Worm (Caenorhabditis elegans) whole organism, dauer: ENCODE data around the gene ZC449.8.

Source experiments
- unc-62 ChIP-seq: sonication (generic microtip); optimal IDR thresholded peaks from 2 replicates; lab custom pipeline; 2017; ENCODE audit warnings: missing biosample characterization, missing genetic modification reagents, missing genetic modification characterization

ZC449.8 gene

DNA sequence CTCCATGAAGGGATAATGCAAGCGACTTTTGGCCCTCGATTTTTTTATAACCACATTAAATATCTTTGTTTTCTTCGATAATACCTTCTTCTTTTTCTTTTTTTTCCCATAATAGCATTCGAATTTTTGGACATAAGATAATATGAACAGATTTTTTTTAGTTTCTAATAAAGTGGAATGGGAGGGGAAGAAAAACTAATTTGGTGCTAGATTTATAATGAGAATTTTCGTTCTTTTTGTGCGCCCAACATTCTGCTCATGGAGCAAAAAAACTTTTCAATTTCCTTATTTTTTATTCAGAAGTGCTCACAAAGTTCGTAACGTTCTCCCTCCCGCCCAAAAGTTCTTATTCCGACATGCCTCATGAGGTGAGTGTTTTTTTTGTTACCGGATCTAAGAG lies at the start of gene ZC449.8:
TSS of gene ZC449.8 (plus strand) at position 301 of the 400 bp plus-strand sequence.
- no peak for TF ChIP-seq unc-62 (GFP tag; lab: Kevin White, UChicago)

DNA sequence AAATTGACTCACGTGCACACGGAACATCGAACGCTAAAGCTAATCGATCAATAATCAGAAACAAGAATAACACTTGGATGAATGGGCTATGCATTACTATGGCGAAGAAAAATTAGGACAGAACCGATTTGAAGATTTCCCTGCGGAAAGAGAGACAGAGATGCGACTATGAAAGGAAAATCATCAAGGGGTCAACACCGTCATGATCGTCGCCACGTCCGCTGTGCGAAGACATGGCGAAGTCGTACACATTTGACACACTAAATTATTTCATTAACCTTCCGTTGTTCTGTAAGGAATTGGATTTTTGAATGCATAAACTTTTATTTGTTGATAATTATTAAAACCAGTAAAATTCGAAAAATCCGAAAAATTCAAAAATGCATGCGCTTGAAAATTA lies 46.6 kb upstream of the ZC449.8 start, which contains the start of gene M03F4.6:
TSS of gene M03F4.6 (minus strand) at position 101 of the 400 bp plus-strand sequence.
- no peak for TF ChIP-seq unc-62 (GFP tag; lab: Kevin White, UChicago)

DNA sequence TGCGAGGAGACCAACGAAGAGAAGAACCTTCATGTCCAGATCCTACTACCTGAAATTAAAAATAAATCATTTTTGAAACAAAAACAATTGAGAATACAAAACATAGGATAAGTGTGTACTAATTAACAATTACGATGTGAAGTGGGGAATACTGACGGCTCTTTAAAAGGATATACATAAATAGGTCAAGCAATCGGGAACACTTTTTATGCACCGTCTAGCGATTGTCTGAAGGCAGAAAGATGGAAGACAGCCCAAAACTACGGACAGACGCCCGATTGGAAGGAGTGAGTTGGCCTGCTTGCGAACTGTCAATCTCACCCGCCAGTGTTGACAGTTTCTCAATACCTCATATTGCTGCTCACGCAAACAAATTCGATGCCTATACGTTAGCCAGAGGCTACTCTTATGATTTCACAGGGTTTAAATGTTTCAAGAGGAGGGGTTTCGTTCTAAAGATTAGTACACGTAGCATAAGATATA lies 45.0 kb upstream of the ZC449.8 start, which contains the start of gene calu-1:
TSS of gene calu-1 (minus strand) at position 51 of the 483 bp plus-strand sequence.
- no peak for TF ChIP-seq unc-62 (GFP tag; lab: Kevin White, UChicago)

DNA sequence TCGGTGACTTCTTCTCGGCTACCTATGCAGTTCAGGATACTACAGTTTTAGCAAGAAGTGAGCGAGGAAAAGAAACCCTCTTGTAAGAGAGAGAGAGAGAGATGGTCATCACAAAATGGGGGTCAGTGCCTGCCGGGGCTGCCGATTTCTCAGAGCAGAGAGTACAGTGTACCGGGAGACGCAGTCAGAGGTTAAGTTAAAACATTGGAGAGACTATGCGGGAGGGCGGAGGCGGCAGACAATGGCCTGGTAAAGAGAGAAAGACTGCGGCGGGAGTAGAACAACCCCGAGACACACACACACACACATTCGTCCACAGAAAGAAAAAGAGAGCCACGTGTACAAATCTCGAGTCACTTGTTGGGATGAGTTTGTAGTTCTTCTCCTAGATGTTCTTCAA lies 44.4 kb upstream of the ZC449.8 start:
- TF ChIP-seq unc-62 (GFP tag; lab: Kevin White, UChicago): no peak

DNA sequence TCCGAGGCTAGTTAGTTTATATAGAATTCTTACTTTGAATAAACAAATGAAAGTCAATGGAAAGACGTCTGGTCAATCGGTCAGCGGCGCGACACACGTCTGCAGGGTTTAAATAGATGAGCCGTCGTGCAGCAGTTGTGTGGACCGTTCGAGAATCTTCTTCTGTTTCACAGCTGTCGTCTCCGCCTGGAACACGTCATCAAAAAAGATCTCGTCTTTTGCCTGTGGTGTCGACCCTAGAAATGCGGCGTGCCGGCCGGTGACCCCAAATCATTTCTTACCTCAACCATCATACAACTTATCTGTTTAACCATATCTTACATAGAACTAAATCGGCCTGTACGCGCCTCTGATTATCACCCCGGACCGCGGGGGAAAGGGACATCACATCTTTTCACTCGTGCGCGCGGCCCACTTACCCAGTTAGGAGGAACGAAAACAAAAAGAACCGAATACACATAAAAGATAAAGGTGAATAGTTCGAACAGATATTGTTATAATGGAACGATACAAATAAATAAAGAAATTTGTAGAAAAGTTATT lies 43.8 kb upstream of the ZC449.8 start:
- TF ChIP-seq unc-62 (GFP tag; lab: Kevin White, UChicago): no peak

DNA sequence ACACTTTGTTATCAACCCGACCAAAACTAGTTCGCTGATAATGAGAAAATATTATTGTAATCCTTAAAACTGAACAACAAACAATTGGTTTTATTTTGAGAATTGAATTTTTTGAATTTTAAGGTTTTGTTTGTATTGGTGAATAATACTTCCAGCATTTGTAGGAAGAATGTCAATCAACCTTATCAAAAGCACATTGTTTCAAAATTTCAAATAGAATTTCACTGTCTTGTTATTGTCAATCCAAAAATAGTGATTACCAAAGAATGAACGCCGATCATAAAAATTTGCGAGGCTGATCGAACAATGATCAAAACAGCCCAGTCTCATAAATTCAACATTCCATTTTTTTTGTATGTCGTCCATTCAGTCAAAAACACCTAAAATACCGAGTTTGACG lies 41.4 kb upstream of the ZC449.8 start:
- no peak for TF ChIP-seq unc-62 (GFP tag; lab: Kevin White, UChicago)

DNA sequence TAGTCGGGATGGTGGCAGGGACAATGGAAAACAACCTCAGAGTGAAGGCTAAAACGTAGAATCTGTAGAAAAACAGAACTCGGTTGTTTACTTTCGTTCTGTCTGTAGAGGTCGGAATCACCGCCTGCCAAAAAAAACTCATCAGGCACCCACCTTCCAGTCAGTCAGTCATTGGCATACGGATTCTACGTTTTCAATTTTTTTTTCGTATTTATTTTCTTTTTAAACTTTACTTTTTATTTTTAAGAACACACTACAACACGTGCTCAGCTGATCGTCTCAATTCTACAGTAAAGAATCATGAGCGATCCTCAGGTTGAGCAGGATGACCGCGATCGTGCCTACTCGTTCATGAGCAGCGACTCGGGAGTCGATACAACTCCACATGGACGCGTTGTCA lies 39.3 kb upstream of the ZC449.8 start, which contains the start of gene lfi-1:
TSS of gene lfi-1 (plus strand) at position 301 of the 400 bp plus-strand sequence.
- no peak for TF ChIP-seq unc-62 (GFP tag; lab: Kevin White, UChicago)

DNA sequence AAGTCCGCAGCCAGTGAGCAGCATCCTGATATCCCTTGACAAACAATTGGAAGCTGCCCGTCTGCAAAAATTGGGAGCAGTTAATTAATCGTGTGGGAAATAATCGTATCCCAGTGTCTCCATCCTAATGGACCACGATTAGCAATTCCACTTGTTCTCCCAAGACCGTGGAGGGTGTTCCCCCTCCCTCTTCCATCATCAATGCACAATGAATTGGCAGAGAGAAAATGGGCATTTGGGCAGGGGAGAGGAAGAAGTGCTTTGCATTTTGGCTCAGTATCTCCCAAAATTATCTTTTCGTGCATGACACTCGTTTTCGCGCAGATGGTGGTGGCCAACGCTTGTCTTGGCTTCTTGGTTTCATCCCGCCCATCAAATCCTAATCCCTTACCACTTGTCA lies 37.8 kb upstream of the ZC449.8 start:
- no peak for TF ChIP-seq unc-62 (GFP tag; lab: Kevin White, UChicago)

DNA sequence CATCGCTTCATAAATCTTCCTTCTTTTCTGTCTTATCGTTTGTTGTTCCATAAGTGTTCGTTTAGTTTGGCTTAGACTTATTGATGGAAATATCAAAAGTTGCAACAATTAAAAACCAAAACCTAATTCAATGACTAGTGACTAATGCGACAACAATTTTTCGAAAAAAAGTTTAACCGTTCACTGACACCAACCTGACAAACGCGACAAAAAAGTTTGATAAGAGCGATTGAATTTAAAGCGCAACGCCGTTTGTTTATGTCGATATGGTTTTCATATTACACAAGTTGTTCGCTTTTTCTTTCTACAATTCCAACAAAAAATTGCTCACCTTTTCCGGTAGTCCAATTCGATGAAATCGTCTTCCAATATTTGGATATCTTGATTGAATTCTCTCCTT lies 36.8 kb upstream of the ZC449.8 start:
- no peak for TF ChIP-seq unc-62 (GFP tag; lab: Kevin White, UChicago)

DNA sequence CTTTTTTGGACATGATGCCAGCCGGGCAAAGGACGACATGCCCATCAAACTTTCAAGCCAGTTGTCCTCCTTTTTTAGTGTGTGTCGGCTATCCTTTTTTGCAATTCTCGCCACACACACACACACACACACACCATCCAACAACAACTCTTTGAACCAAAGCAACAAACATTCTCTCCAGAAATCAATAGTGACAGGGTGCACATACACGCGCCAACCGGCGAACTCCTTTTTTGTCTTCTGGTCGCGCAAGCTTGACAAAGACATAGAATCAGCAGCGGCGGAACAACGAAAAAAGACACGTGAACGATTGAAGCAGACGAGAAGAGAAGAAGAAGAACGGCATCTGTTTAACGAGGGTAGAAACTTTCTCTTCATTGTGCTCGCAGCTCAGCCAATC lies 34.8 kb upstream of the ZC449.8 start:
- TF ChIP-seq unc-62 (GFP tag; lab: Kevin White, UChicago): no peak

DNA sequence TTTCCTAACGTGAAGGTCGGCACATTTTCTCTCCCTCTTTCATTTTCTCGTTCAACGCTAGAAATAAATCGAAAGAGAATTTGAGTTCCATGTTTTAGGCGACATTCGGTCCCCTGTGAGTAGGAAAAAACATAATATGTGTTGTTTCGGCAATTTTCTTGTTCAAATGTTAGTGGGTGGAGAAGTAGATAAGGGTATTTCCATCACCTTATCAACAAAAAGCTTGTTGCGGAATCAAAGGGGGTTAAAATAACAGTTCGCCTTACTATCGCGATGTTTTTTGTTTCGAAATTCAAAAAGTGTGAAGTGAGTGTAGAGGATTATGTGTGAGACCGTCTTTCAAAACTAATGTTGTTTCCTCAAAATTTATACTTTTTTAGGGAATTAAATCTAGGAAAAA lies 34.3 kb upstream of the ZC449.8 start:
- TF ChIP-seq unc-62 (GFP tag; lab: Kevin White, UChicago): no peak

DNA sequence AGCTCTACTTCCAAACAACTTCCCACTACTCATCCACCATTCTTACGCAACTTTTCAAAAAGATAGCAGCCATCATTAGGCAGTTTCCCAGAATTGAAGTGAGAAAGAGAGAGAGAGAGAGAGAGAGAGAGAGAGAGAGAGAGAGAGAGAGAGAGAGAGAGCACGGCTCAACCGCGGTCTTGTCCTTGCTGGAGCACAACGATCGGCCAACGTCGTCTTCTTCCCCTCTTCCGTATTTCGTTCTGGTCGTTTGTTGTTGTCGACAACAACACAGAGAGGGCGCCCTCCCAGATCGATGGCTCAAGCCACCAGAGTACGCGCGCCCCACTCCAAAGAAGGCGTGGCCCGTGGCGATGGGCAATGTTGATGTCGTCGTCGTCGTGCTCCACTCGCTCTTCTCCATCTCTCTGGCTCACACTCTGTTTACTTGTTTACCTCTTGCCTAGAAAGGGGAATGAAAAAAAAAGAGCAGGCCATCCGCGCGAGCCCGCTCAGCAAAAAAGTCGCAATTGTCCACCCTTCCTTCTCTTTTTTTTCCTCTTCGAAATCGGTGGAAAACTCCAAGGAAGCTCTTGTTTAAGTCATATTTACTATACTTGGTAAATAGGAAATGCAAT lies 33.8 kb upstream of the ZC449.8 start:
- no peak for TF ChIP-seq unc-62 (GFP tag; lab: Kevin White, UChicago)

DNA sequence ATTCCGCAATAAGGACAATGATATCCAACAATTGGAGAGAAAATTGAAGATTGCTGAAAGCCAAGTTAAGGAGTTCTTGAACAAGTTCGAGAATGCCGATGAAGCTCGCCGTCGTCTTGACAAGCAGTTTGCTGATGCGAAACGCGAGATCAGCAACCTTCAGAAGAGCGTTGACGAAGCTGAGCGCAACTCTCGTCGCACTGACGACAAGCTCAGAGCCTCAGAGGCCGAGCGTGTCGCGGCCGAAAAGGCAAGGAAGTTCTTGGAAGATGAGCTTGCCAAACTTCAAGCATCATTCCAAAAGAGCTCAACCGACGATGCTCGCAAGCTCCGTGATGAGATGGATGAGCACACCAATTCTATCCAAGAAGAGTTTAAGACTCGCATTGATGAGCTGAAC lies 29.5 kb upstream of the ZC449.8 start:
- TF ChIP-seq unc-62 (GFP tag; lab: Kevin White, UChicago): no peak

DNA sequence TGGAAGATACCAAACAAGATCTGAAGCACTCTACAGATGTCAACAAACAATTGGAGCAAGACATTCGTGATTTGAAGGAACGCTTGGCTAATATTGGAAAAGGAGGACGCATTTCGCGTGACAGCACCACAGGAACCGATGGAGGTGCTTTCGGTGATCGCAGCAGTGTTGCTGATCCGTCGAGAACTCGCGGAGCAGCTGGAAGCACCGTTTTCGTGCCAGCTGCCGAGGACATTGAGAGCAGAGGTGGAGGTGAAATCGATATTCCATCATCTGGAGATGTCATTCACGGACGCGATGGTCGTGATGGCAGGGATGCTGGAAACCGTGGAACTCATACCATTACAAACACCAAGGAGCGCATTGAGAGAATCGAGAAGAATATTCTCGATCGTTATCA lies 28.3 kb upstream of the ZC449.8 start:
- TF ChIP-seq unc-62 (GFP tag; lab: Kevin White, UChicago): no peak

DNA sequence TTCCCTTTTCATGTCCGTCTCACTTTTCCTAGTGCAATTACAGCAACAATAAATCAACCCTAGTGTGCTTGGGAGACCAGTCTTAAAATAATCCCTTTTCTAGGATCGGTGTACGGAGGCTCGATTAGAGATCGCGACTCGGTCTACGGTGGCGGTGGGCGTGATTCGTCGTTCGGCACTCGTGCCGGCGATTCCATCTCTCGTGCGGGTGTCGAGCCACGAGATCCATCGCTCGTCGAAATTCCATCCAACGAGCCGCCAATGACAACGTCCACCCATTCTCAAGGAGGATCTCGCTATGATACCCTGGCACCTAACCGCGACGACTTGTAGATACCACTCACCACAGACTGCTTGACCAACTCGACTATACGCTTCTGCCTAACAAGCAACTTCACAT lies 23.4 kb upstream of the ZC449.8 start:
- TF ChIP-seq unc-62 (GFP tag; lab: Kevin White, UChicago): no peak

DNA sequence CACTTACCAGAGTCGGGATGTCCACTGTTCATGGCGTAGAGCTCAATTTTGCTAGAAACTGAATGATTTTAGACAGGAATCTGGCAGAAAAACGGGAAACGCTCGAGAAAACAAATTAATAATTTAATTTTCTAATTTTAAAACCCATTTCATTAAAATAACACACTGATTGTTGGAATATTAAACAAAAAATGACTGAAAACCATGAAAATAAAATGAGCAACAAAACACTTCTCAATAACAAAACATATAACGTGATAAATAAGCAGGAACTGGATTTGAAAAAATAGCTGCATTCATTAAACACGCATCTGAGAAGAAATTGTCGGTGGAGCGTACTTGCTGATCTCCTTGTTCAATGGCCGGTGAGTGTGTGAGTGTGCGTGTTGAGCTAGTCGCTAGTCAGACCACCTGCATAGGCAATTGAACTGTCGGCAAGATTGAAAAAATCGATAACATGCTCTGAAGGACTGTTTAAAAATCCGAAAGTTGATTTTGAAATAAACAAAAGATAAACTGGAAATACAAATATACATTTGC lies 18.3 kb upstream of the ZC449.8 start, which contains the start of gene ZC8.6:
TSS of gene ZC8.6 (minus strand) at position 51 of the 540 bp plus-strand sequence.
- no peak for TF ChIP-seq unc-62 (GFP tag; lab: Kevin White, UChicago)

DNA sequence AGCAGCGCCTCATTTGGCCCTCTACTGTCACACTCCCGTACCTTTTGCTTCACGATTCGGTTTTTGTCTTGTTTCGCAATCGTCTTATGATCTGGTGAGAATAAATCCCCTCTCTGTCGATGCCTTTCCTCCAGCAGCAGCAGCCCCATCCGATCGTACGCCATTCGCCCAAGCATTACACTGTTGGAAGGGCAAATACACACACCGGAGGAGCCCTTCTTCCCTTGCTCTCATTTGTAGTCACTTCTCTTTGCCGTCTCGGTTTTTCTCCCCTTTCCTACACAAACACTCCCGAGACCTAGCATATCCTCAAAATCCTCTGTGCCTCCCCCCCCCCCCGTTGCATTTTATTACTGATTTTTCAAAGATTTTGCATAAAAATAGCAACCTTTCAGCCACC lies 17.0 kb upstream of the ZC449.8 start, which contains the start of gene set-30:
TSS of gene set-30 (plus strand) at position 396 of the 400 bp plus-strand sequence.
- no peak for TF ChIP-seq unc-62 (GFP tag; lab: Kevin White, UChicago)
